Worm (Caenorhabditis elegans) whole organism, L3 larva: ENCODE results near the gene Y57E12AL.6.

Experiments
- R02D3.7 ChIP-seq: fragments of 150-350 bp; optimal IDR thresholded peaks from 2 replicates; lab custom pipeline; 2014; ENCODE audit warnings: missing biosample characterization, missing genetic modification characterization
- elt-1 ChIP-seq: fragments of 150-350 bp; optimal IDR thresholded peaks from 2 replicates; lab custom pipeline; 2014; ENCODE audit warnings: missing biosample characterization, missing genetic modification characterization
- nhr-12 ChIP-seq: fragments of 150-350 bp; optimal IDR thresholded peaks from 2 replicates; lab custom pipeline; 2014; ENCODE audit warnings: missing biosample characterization, missing genetic modification characterization
- nhr-76 ChIP-seq: fragments of 150-350 bp; sonication (generic microtip); optimal IDR thresholded peaks from 5 replicates; lab custom pipeline; 2014; ENCODE audit warnings: missing biosample characterization, missing genetic modification characterization
- skn-1 ChIP-seq: fragments of 150-350 bp; optimal IDR thresholded peaks from 2 replicates; lab custom pipeline; 2014; ENCODE audit warnings: missing biosample characterization, missing genetic modification characterization

- TF ChIP-seq R02D3.7 (tag; lab: Kevin White, UChicago) = no peak
- TF ChIP-seq nhr-12 = no peak
- no peak for TF ChIP-seq elt-1 (tag; lab: Kevin White, UChicago)
- no peak for TF ChIP-seq nhr-76 (tag; lab: Kevin White, UChicago)
- TF ChIP-seq skn-1 (tag; lab: Kevin White, UChicago) = no peak
These were observed 8.6 kb upstream of the Y57E12AL.6 start for ce11 chrV:7068861-7069260.
